Fruit fly (Drosophila melanogaster): ENCODE data around the gene MsR2.

MsR2 gene

DNA sequence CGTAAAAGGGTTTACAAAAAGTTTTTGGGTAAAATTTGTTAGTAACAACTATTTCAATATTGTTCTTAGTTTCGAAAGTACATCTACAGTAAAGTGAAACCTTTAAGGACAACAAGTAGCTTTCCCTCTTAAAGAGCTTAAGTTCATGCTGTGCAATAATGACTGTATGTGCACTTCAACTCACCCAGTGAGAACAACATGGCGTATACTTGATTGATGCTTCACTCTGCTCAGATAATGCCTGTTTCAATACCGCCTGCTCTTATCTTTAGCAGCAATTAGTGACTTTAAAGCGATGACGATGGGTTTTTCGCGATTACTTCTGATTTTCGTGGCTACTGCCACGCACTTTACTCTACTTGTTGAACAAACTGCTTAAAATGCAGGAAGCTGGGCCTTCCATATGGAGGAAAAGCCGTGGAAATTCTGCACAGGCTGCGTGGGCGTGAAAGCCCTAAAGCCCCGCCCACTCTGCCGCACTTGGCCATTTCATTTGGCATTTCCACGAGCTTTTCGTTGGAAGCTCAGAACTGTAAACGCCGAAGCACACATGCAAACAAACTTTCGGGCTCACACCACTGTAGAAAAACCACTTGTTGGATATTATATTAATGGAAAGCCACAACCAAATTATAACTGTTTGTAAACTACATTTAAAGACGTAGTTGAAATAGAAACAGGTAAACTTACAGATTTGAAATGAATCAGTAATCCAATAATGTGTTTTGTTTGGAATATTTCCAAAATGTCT lies 26.1 kb upstream of the MsR2 start:
- no peak for TF ChIP-seq kay (GFP tag; ENCODE audit: borderline replicate concordance)
- TF ChIP-seq CG7101 (tag; optimal IDR thresholded peaks at IDR 0.05): no peak
- TF ChIP-seq Crg-1 (GFP tag; optimal IDR thresholded peaks at IDR 0.05): no peak
- TF ChIP-seq ovo (GFP tag; optimal IDR thresholded peaks at IDR 0.05): no peak
- TF ChIP-seq CG7045 (GFP tag; optimal IDR thresholded peaks at IDR 0.05): no peak
- TF ChIP-seq cnc (optimal IDR thresholded peaks at IDR 0.05): peak in 1 of 2 experiments; percentile 47
- TF ChIP-seq CG14711 (tag; optimal IDR thresholded peaks at IDR 0.05): no peak

DNA sequence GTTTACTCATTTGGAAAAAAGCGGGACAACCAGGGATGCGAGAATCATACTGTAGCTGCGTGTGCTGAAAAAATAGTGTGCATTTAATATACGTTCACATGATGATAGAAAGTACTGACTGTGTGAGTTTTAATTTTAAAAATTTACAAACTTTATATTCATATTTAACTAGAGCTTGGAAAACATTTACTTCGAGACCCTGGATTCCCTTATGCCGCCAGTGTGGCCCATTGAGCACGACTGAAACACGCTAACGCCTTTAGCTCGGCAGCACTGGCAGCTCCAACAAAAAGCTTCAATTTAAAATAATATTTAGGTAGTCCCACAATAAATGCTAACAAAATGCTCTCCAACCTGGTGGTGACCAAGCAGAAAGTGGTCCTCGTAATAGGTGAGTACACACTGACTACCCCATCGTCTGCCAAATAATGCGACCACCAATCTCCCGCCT lies 25.2 kb upstream of the MsR2 start, which contains the start of the genes CG1275 and Elp5:
TSS of gene CG1275 (minus strand) at position 12 of the 451 bp plus-strand sequence.
TSS of gene Elp5 (plus strand) at position 45 of the 451 bp plus-strand sequence.
- TF ChIP-seq cnc (optimal IDR thresholded peaks at IDR 0.05): no peak
- peak; percentile 94 for TF ChIP-seq Hr96 (GFP tag; optimal IDR thresholded peaks at IDR 0.05)
- TF ChIP-seq ovo (GFP tag; optimal IDR thresholded peaks at IDR 0.05): peak; percentile 97
- peak; percentile 93 for TF ChIP-seq CG14711 (tag; optimal IDR thresholded peaks at IDR 0.05)
- TF ChIP-seq Crg-1 (GFP tag; optimal IDR thresholded peaks at IDR 0.05): peak; percentile 98
- TF ChIP-seq Clk (GFP tag; optimal IDR thresholded peaks at IDR 0.05): peak; percentile 94
- TF ChIP-seq tj (GFP tag; optimal IDR thresholded peaks at IDR 0.05): peak; percentile 93
- TF ChIP-seq CG33017 (tag; optimal IDR thresholded peaks at IDR 0.05): peak; percentile 98
- peak; percentile 99 for TF ChIP-seq CG1620 (GFP tag; optimal IDR thresholded peaks at IDR 0.05)
- peak; percentile 95 for TF ChIP-seq CG12768 (GFP tag; optimal IDR thresholded peaks at IDR 0.05)
- peak; percentile 96 for TF ChIP-seq CG7045 (GFP tag; optimal IDR thresholded peaks at IDR 0.05)
- peak; percentile 90 for TF ChIP-seq cic (GFP tag; optimal IDR thresholded peaks at IDR 0.05)
- TF ChIP-seq kay (GFP tag; ENCODE audit: borderline replicate concordance): no peak
- peak; percentile 87 for TF ChIP-seq pad (GFP tag; optimal IDR thresholded peaks at IDR 0.05)
- TF ChIP-seq CG7101 (tag; optimal IDR thresholded peaks at IDR 0.05): peak; percentile 99
- peak; percentile 97 for TF ChIP-seq CG5204 (GFP tag; optimal IDR thresholded peaks at IDR 0.05)
- peak; percentile 97 for TF ChIP-seq CG11617 (GFP tag; optimal IDR thresholded peaks at IDR 0.05)
- TF ChIP-seq bab1 (GFP tag; optimal IDR thresholded peaks at IDR 0.05): peak; percentile 100
- TF ChIP-seq toe (GFP tag; optimal IDR thresholded peaks at IDR 0.05): peak; percentile 98
- TF ChIP-seq Mnt (GFP tag; optimal IDR thresholded peaks at IDR 0.05): peak; percentile 93

DNA sequence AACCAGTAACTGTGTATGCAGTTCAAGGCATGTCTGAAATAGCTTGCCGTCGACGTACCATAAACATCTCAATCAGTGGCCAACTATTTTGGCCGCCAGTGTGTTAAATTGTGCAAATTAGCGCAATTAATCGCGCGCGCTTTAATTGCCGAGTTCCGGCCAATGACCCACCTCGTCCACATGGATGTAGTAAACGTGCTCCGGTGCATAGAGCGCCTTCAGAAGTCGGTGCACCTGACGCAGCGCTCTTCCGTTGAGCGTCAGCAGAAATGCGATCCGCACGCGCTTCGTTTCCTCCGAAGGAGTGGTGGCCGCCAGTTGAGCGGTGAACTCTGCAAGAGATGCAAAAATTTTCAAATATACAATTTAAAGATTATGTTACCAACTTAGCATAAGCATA lies 21.4 kb upstream of the MsR2 start:
- no peak for TF ChIP-seq CG33017 (tag; optimal IDR thresholded peaks at IDR 0.05)
- no peak for TF ChIP-seq CG7045 (GFP tag; optimal IDR thresholded peaks at IDR 0.05)
- TF ChIP-seq bab1 (GFP tag; optimal IDR thresholded peaks at IDR 0.05): peak; percentile 53
- no peak for TF ChIP-seq kay (GFP tag; ENCODE audit: borderline replicate concordance)
- no peak for TF ChIP-seq CG11617 (GFP tag; optimal IDR thresholded peaks at IDR 0.05)
- TF ChIP-seq Clk (GFP tag; optimal IDR thresholded peaks at IDR 0.05): no peak
- TF ChIP-seq ovo (GFP tag; optimal IDR thresholded peaks at IDR 0.05): no peak
- TF ChIP-seq tj (GFP tag; optimal IDR thresholded peaks at IDR 0.05): peak; percentile 99
- peak; percentile 36 for TF ChIP-seq Mnt (GFP tag; optimal IDR thresholded peaks at IDR 0.05)
- TF ChIP-seq Hr96 (GFP tag; optimal IDR thresholded peaks at IDR 0.05): no peak
- TF ChIP-seq cic (GFP tag; optimal IDR thresholded peaks at IDR 0.05): no peak
- TF ChIP-seq CG1620 (GFP tag; optimal IDR thresholded peaks at IDR 0.05): no peak
- TF ChIP-seq CG7101 (tag; optimal IDR thresholded peaks at IDR 0.05): no peak
- TF ChIP-seq pad (GFP tag; optimal IDR thresholded peaks at IDR 0.05): no peak

DNA sequence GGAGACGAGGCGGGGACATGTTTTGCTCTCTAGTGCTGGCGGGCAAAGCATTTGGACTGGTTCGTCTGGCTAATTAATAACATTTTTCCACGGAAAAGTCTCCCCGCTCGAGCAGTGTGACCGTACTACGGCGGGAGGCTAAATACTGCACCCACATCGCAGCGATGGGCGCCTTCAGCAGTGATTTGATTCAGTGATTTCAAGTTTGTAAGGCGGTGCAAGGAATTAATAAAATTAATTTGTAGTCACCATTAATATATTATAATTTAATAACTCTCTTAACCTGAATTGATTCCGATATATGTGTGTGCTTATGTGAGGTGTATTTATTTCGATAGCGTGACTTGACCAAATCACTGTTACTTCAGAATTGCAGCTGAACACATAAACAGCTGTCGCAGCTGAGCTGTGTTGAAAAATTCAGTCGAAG lies 20.2 kb upstream of the MsR2 start, which contains the start of the genes oxt and CG13807:
TSS of gene oxt (minus strand) at position 150 of the 430 bp plus-strand sequence.
TSS of gene CG13807 (plus strand) at position 405 of the 430 bp plus-strand sequence.
- TF ChIP-seq CG33017 (tag; optimal IDR thresholded peaks at IDR 0.05): peak; percentile 78
- no peak for TF ChIP-seq Clk (GFP tag; optimal IDR thresholded peaks at IDR 0.05)
- peak; percentile 71 for TF ChIP-seq pad (GFP tag; optimal IDR thresholded peaks at IDR 0.05)
- TF ChIP-seq CG12768 (GFP tag; optimal IDR thresholded peaks at IDR 0.05): peak; percentile 72
- peak; percentile 78 for TF ChIP-seq Mnt (GFP tag; optimal IDR thresholded peaks at IDR 0.05)
- peak; percentile 90 for TF ChIP-seq CG7101 (tag; optimal IDR thresholded peaks at IDR 0.05)
- TF ChIP-seq bab1 (GFP tag; optimal IDR thresholded peaks at IDR 0.05): peak; percentile 96
- TF ChIP-seq toe (GFP tag; optimal IDR thresholded peaks at IDR 0.05): peak; percentile 72
- peak; percentile 79 for TF ChIP-seq Crg-1 (GFP tag; optimal IDR thresholded peaks at IDR 0.05)
- peak; percentile 89 for TF ChIP-seq CG11617 (GFP tag; optimal IDR thresholded peaks at IDR 0.05)
- peak; percentile 86 for TF ChIP-seq CG7045 (GFP tag; optimal IDR thresholded peaks at IDR 0.05)
- peak; percentile 79 for TF ChIP-seq CG14711 (tag; optimal IDR thresholded peaks at IDR 0.05)
- peak; percentile 72 for TF ChIP-seq Hr96 (GFP tag; optimal IDR thresholded peaks at IDR 0.05)
- peak; percentile 77 for TF ChIP-seq CG5204 (GFP tag; optimal IDR thresholded peaks at IDR 0.05)
- TF ChIP-seq cnc (optimal IDR thresholded peaks at IDR 0.05): no peak
- TF ChIP-seq CG1620 (GFP tag; optimal IDR thresholded peaks at IDR 0.05): peak; percentile 80
- TF ChIP-seq ovo (GFP tag; optimal IDR thresholded peaks at IDR 0.05): peak; percentile 62
- peak; percentile 17 for TF ChIP-seq cic (GFP tag; optimal IDR thresholded peaks at IDR 0.05)
- TF ChIP-seq kay (GFP tag; ENCODE audit: borderline replicate concordance): no peak
- peak; percentile 70 for TF ChIP-seq tj (GFP tag; optimal IDR thresholded peaks at IDR 0.05)

DNA sequence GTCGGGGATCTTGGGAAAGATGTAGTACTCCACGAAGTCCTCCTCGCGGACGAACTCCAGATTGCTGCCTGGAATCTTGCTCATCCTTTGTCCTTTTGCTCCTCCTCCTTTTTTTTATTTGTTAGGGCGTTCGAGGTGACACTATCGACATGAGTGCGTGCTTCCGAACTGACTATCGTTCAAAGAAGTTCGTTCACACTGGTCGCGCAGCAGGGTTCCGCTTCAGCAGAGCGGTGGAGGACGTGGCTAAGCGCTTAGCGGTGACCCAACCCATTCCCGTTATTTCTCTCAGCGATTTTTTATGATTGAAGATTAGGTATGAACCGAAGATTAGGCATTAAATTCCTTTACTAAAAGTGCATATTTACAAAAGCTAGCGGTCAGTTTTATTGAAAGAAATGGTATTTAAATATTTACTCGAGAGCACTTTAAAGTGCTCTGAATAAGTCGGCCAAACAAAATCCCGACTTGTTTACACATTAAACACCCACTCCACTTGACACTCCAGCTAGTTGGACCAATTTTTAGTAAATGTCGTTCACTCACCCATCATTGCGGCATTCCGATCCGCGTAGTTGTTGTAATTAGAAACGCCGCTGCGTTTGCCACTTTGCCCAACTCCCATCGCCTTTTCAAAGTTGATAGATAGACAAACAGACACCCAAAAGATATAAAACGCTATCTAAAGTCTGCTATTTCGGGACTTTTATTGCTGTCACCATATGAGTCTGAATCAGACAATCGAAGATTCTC lies 16.8 kb upstream of the MsR2 start, which contains the start of the genes ecd and CG13806:
TSS of gene ecd (minus strand) at position 166 of the 753 bp plus-strand sequence.
TSS of gene CG13806 (plus strand) at position 703 of the 753 bp plus-strand sequence.
- TF ChIP-seq CG1620 (GFP tag; optimal IDR thresholded peaks at IDR 0.05) (peak; percentile 30), Hr96 (GFP tag; optimal IDR thresholded peaks at IDR 0.05) (peak; percentile 5), CG7101 (tag; optimal IDR thresholded peaks at IDR 0.05) (peak; percentile 22), CG14711 (tag; optimal IDR thresholded peaks at IDR 0.05) (no peak), ovo (GFP tag; optimal IDR thresholded peaks at IDR 0.05) (peak; percentile 32)

Measured in whole organism, adult.